Worm (Caenorhabditis elegans) whole organism, L3 larva: Measurements from ENCODE around the gene kvs-4.

Experiments used
- R02D3.7 ChIP-seq: fragments of 150-350 bp; optimal IDR thresholded peaks from 2 replicates; lab custom pipeline; 2014; ENCODE audit warnings: missing biosample characterization, missing genetic modification characterization
- ZK546.5 ChIP-seq: sonication (generic microtip); optimal IDR thresholded peaks from 2 replicates; lab custom pipeline; 2017; ENCODE audit warnings: missing biosample characterization, missing genetic modification characterization
- aly-2 ChIP-seq: fragments of 150-350 bp; optimal IDR thresholded peaks from 2 replicates; lab custom pipeline; 2014; ENCODE audit warnings: missing biosample characterization, missing genetic modification characterization
- ama-1 ChIP-seq: fragments of 150-350 bp; optimal IDR thresholded peaks from 2 replicates; lab custom pipeline; 2018
- ceh-16 ChIP-seq: sonication (generic microtip); optimal IDR thresholded peaks from 2 replicates; lab custom pipeline; 2017; ENCODE audit warnings: missing biosample characterization, missing genetic modification characterization
- ceh-28 ChIP-seq: fragments of 150-350 bp; optimal IDR thresholded peaks from 2 replicates; lab custom pipeline; 2014; ENCODE audit warnings: missing biosample characterization, missing genetic modification reagents, missing genetic modification characterization
- ceh-9 ChIP-seq: sonication (generic microtip); optimal IDR thresholded peaks from 2 replicates; lab custom pipeline; 2018; ENCODE audit warnings: missing biosample characterization, missing genetic modification characterization
- daf-12 ChIP-seq: fragments of 150-350 bp; optimal IDR thresholded peaks from 2 replicates; lab custom pipeline; 2014; ENCODE audit warnings: missing biosample characterization, missing genetic modification reagents, missing genetic modification characterization
- egl-27 ChIP-seq: sonication (generic microtip); optimal IDR thresholded peaks from 4 replicates; lab custom pipeline; 2017; ENCODE audit warnings: missing biosample characterization, missing genetic modification reagents, missing genetic modification characterization
- elt-3 ChIP-seq, 3 experiments: fragments of 150-350 bp in 1 of 3; sonication (generic microtip) in 2 of 3; optimal IDR thresholded peaks; 2 replicates in 2 of 3; 4 replicates in 1 of 3; lab custom pipeline; 2014 to 2017; ENCODE audit warnings: missing biosample characterization in 3 of 3, missing genetic modification characterization in 3 of 3
- eor-1 ChIP-seq, 2 experiments: fragments of 150-350 bp; optimal IDR thresholded peaks; 2 replicates each; lab custom pipeline; 2014 to 2018; ENCODE audit warnings: missing biosample characterization in 2 of 2, missing genetic modification characterization in 2 of 2
- fkh-10 ChIP-seq: sonication (generic microtip); optimal IDR thresholded peaks from 2 replicates; lab custom pipeline; 2017; ENCODE audit warnings: missing biosample characterization, missing genetic modification reagents, missing genetic modification characterization
- fkh-2 ChIP-seq: fragments of 150-350 bp; optimal IDR thresholded peaks from 2 replicates; lab custom pipeline; 2014; ENCODE audit warnings: missing biosample characterization, missing genetic modification reagents, missing genetic modification characterization
- fos-1 ChIP-seq: fragments of 150-350 bp; optimal IDR thresholded peaks from 2 replicates; lab custom pipeline; 2014; ENCODE audit warnings: missing biosample characterization, missing genetic modification characterization
- jun-1 ChIP-seq: fragments of 150-350 bp; optimal IDR thresholded peaks from 2 replicates; lab custom pipeline; 2014; ENCODE audit warnings: missing biosample characterization, missing genetic modification reagents, missing genetic modification characterization
- lin-15B ChIP-seq: fragments of 150-350 bp; optimal IDR thresholded peaks from 2 replicates; lab custom pipeline; 2014; ENCODE audit warnings: missing biosample characterization, missing genetic modification characterization
- lsy-12 ChIP-seq: sonication (generic microtip); optimal IDR thresholded peaks from 2 replicates; lab custom pipeline; 2016; ENCODE audit warnings: mild to moderate bottlenecking, missing genetic modification characterization, missing compliant biosample characterization
- mml-1 ChIP-seq: fragments of 150-350 bp; sonication (generic microtip); optimal IDR thresholded peaks from 3 replicates; lab custom pipeline; 2014; ENCODE audit warnings: missing biosample characterization, missing genetic modification characterization
- nfya-1 ChIP-seq: sonication (generic microtip); optimal IDR thresholded peaks from 2 replicates; lab custom pipeline; 2017; ENCODE audit warnings: missing genetic modification characterization, mild to moderate bottlenecking, missing compliant biosample characterization, antibody characterized with exemption, moderate library complexity; ENCODE audit not compliant: insufficient read depth
- nhr-12 ChIP-seq: fragments of 150-350 bp; optimal IDR thresholded peaks from 2 replicates; lab custom pipeline; 2014; ENCODE audit warnings: missing biosample characterization, missing genetic modification characterization
- nhr-23 ChIP-seq: fragments of 150-350 bp; optimal IDR thresholded peaks from 2 replicates; lab custom pipeline; 2014; ENCODE audit warnings: missing biosample characterization, missing genetic modification reagents, missing genetic modification characterization
- nhr-237 ChIP-seq: fragments of 150-350 bp; optimal IDR thresholded peaks from 2 replicates; lab custom pipeline; 2014; ENCODE audit warnings: missing biosample characterization, missing genetic modification characterization
- nhr-25 ChIP-seq: sonication (generic microtip); optimal IDR thresholded peaks from 2 replicates; lab custom pipeline; 2017; ENCODE audit warnings: missing biosample characterization, missing genetic modification characterization
- nhr-28 ChIP-seq: fragments of 150-350 bp; optimal IDR thresholded peaks from 2 replicates; lab custom pipeline; 2014; ENCODE audit warnings: missing biosample characterization, missing genetic modification characterization
- nhr-67 ChIP-seq: fragments of 150-350 bp; optimal IDR thresholded peaks from 2 replicates; lab custom pipeline; 2014; ENCODE audit warnings: missing biosample characterization, missing genetic modification characterization
- nhr-76 ChIP-seq: fragments of 150-350 bp; sonication (generic microtip); optimal IDR thresholded peaks from 5 replicates; lab custom pipeline; 2014; ENCODE audit warnings: missing biosample characterization, missing genetic modification characterization
- nhr-77 ChIP-seq: fragments of 150-350 bp; optimal IDR thresholded peaks from 2 replicates; lab custom pipeline; 2014; ENCODE audit warnings: missing biosample characterization, missing genetic modification characterization
- pha-4 ChIP-seq: fragments of 150-350 bp; optimal IDR thresholded peaks from 2 replicates; lab custom pipeline; 2014; ENCODE audit warnings: missing biosample characterization, missing genetic modification reagents, missing genetic modification characterization
- sea-2 ChIP-seq: fragments of 150-350 bp; sonication (generic microtip); optimal IDR thresholded peaks from 4 replicates; lab custom pipeline; 2014; ENCODE audit warnings: missing biosample characterization, missing genetic modification reagents, missing genetic modification characterization
- skn-1 ChIP-seq: fragments of 150-350 bp; optimal IDR thresholded peaks from 2 replicates; lab custom pipeline; 2014; ENCODE audit warnings: missing biosample characterization, missing genetic modification characterization
- snpc-4 ChIP-seq: fragments of 150-350 bp; optimal IDR thresholded peaks from 2 replicates; lab custom pipeline; 2014; ENCODE audit warnings: missing biosample characterization, missing genetic modification characterization
- unc-39 ChIP-seq: sonication (generic microtip); optimal IDR thresholded peaks from 4 replicates; lab custom pipeline; 2017; ENCODE audit warnings: missing biosample characterization, missing genetic modification characterization
- unc-62 ChIP-seq: fragments of 150-350 bp; sonication (generic microtip); optimal IDR thresholded peaks from 4 replicates; lab custom pipeline; 2014; ENCODE audit warnings: missing biosample characterization, missing genetic modification reagents, missing genetic modification characterization
- ztf-11 ChIP-seq: fragments of 150-350 bp; optimal IDR thresholded peaks from 2 replicates; lab custom pipeline; 2014; ENCODE audit warnings: missing biosample characterization, missing genetic modification characterization

kvs-4 gene

ce11 chrIII:10989491-10990032, 22.8 kb upstream of the kvs-4 start (continued):
- TF ChIP-seq nhr-67 (peak; percentile 31), nhr-77 (tag; lab: Kevin White, UChicago) (peak; percentile 87), eor-1 (tag; optimal IDR thresholded peaks at IDR 0.05; lab: Kevin White, UChicago) (no peak), snpc-4 (tag; lab: Kevin White, UChicago) (peak; percentile 100), ztf-11 (tag; lab: Kevin White, UChicago) (peak; percentile 43), ZK546.5 (tag; lab: Kevin White, UChicago) (no peak), aly-2 (tag; lab: Kevin White, UChicago) (peak; percentile 88), fos-1 (peak; percentile 80), nhr-12 (tag; lab: Kevin White, UChicago) (no peak), nhr-23 (tag; lab: Kevin White, UChicago) (peak; percentile 95)
- TF ChIP-seq, all 47 proteins: peak for 40

- TF ChIP-seq pha-4 (tag; lab: Kevin White, UChicago) (no peak), nhr-76 (tag; lab: Kevin White, UChicago) (no peak), mml-1 (tag; lab: Kevin White, UChicago) (no peak), nhr-28 (tag; lab: Kevin White, UChicago) (no peak), aly-2 (tag; lab: Kevin White, UChicago) (no peak), nfya-1 (tag; lab: Kevin White, UChicago) (no peak), egl-27 (no peak), ZK546.5 (tag; lab: Kevin White, UChicago) (no peak), daf-12 (tag; lab: Kevin White, UChicago) (no peak), eor-1 (tag; optimal IDR thresholded peaks at IDR 0.05; lab: Kevin White, UChicago) (no peak), ama-1 (lab: Kevin White, UChicago) (no peak), sea-2 (GFP tag; lab: Kevin White, UChicago) (no peak)
These were observed 18.3 kb upstream of the kvs-4 start for ce11 chrIII:10994085-10994484.

ce11 chrIII:10995156-10995555, 17.2 kb upstream of the kvs-4 start, which contains the start of gene dmsr-5:
Gene dmsr-5, minus strand, starts transcription at chrIII:10995256.
- no peak for TF ChIP-seq ceh-28
- TF ChIP-seq fkh-2 (tag; lab: Kevin White, UChicago): no peak
- no peak for TF ChIP-seq ama-1 (lab: Kevin White, UChicago)
- TF ChIP-seq jun-1 (tag; lab: Kevin White, UChicago): no peak
- TF ChIP-seq lin-15B (tag; lab: Kevin White, UChicago): no peak
- TF ChIP-seq elt-3 (tag; optimal IDR thresholded peaks at IDR 0.05; lab: Kevin White, UChicago): no peak
- TF ChIP-seq lsy-12: no peak
- no peak for TF ChIP-seq R02D3.7
- no peak for TF ChIP-seq fkh-10 (GFP tag; lab: Kevin White, UChicago)
- no peak for TF ChIP-seq eor-1 (tag; optimal IDR thresholded peaks at IDR 0.05; lab: Kevin White, UChicago)
- TF ChIP-seq pha-4 (tag; lab: Kevin White, UChicago): no peak
- TF ChIP-seq nhr-237: no peak
- no peak for TF ChIP-seq skn-1 (tag; lab: Kevin White, UChicago)
- TF ChIP-seq ceh-16 (tag; lab: Kevin White, UChicago): no peak
- TF ChIP-seq nhr-23 (tag; lab: Kevin White, UChicago): no peak
- no peak for TF ChIP-seq unc-39 (tag; lab: Kevin White, UChicago)
- no peak for TF ChIP-seq ceh-9 (tag; lab: Kevin White, UChicago)
- no peak for TF ChIP-seq snpc-4 (tag; lab: Kevin White, UChicago)
- TF ChIP-seq unc-62 (GFP tag; lab: Kevin White, UChicago): no peak
- TF ChIP-seq, all 47 proteins: peak for 0

ce11 chrIII:11002808-11003207, 9.6 kb upstream of the kvs-4 start:
- no peak for TF ChIP-seq nhr-25
- no peak for TF ChIP-seq pha-4 (tag; lab: Kevin White, UChicago)
- no peak for TF ChIP-seq nhr-76 (tag; lab: Kevin White, UChicago)
